Fruit fly (Drosophila melanogaster) whole organism, embryonic: ENCODE data around the gene Lsp2.

Experiments
- Atf-2 ChIP-seq: fragments of 200-800 bp; sonication (Bioruptor generic); optimal IDR thresholded peaks from 2 replicates; lab custom pipeline; 2016; ENCODE audit warnings: missing biosample characterization, missing genetic modification characterization
- Atf6 ChIP-seq: fragments of 200-800 bp; sonication (Bioruptor generic); IDR thresholded peaks from 2 replicates; pipeline ENCODE4 v1.3.6; 2022; ENCODE audit warnings: missing biosample characterization, missing genetic modification characterization
- CG11093 ChIP-seq: fragments of 200-800 bp; sonication (Bioruptor generic); IDR thresholded peaks from 3 replicates; pipeline ENCODE4 v1.3.6; 2022; ENCODE audit warnings: missing biosample characterization, missing genetic modification characterization
- CG1233 ChIP-seq: fragments of 200-800 bp; sonication (Bioruptor generic); optimal IDR thresholded peaks from 4 replicates; lab custom pipeline; 2018; ENCODE audit warnings: missing biosample characterization, mild to moderate bottlenecking, missing genetic modification characterization
- CG14014 ChIP-seq: fragments of 200-800 bp; sonication (Bioruptor generic); IDR thresholded peaks from 2 replicates; pipeline ENCODE4 v1.3.6; 2022; ENCODE audit warnings: missing biosample characterization, missing genetic modification characterization
- CG14441 ChIP-seq: fragments of 200-800 bp; sonication (Bioruptor generic); IDR thresholded peaks from 2 replicates; pipeline ENCODE4 v1.3.6; 2022; ENCODE audit warnings: missing biosample characterization, missing genetic modification characterization
- CG14710 ChIP-seq: fragments of 200-800 bp; sonication (Bioruptor generic); optimal IDR thresholded peaks from 3 replicates; lab custom pipeline; 2019; ENCODE audit warnings: missing biosample characterization, mild to moderate bottlenecking, missing genetic modification characterization, moderate library complexity
- CG17802 ChIP-seq: fragments of 200-800 bp; sonication (Bioruptor generic); optimal IDR thresholded peaks from 2 replicates; lab custom pipeline; 2018; ENCODE audit warnings: missing biosample characterization, mild to moderate bottlenecking, missing genetic modification characterization, moderate library complexity
- CG2712 ChIP-seq: fragments of 200-800 bp; optimal IDR thresholded peaks from 3 replicates; lab custom pipeline; 2019; ENCODE audit warnings: missing biosample characterization, mild to moderate bottlenecking, missing genetic modification characterization, moderate library complexity
- CG30020 ChIP-seq: fragments of 200-800 bp; optimal IDR thresholded peaks from 2 replicates; lab custom pipeline; 2019; ENCODE audit warnings: missing biosample characterization, mild to moderate bottlenecking, missing genetic modification characterization, moderate library complexity
- CG32532 ChIP-seq: fragments of 200-800 bp; sonication (Bioruptor generic); IDR thresholded peaks from 2 replicates; pipeline ENCODE4 v1.3.6; 2022; ENCODE audit warnings: missing biosample characterization, missing genetic modification characterization
- CG3995 ChIP-seq: fragments of 200-800 bp; sonication (Bioruptor generic); optimal IDR thresholded peaks from 3 replicates; lab custom pipeline; 2016; ENCODE audit warnings: missing biosample characterization, missing genetic modification characterization
- CG6689 ChIP-seq: fragments of 200-800 bp; sonication (Bioruptor generic); IDR thresholded peaks from 2 replicates; pipeline ENCODE4 v1.3.6; 2022; ENCODE audit warnings: missing biosample characterization, missing genetic modification characterization
- CG7928 ChIP-seq: fragments of 200-800 bp; sonication (Bioruptor generic); optimal IDR thresholded peaks from 2 replicates; lab custom pipeline; 2017; ENCODE audit warnings: missing biosample characterization, mild to moderate bottlenecking, missing genetic modification characterization
- CG8089 ChIP-seq: fragments of 200-800 bp; sonication (Bioruptor generic); optimal IDR thresholded peaks from 3 replicates; lab custom pipeline; 2016; ENCODE audit warnings: missing biosample characterization, missing genetic modification characterization
- CG8388 ChIP-seq: fragments of 200-800 bp; sonication (Bioruptor generic); optimal IDR thresholded peaks from 2 replicates; lab custom pipeline; 2019; ENCODE audit warnings: missing biosample characterization, mild to moderate bottlenecking, missing genetic modification characterization, moderate library complexity
- CHES-1-like ChIP-seq: fragments of 200-800 bp; sonication (Bioruptor generic); optimal IDR thresholded peaks from 2 replicates; lab custom pipeline; 2016; ENCODE audit warnings: missing biosample characterization, missing genetic modification characterization
- Chrac-16 ChIP-seq: fragments of 200-800 bp; sonication (Bioruptor generic); optimal IDR thresholded peaks from 3 replicates; lab custom pipeline; 2016; ENCODE audit warnings: missing biosample characterization, missing genetic modification characterization
- Dll ChIP-seq: fragments of 200-800 bp; sonication (Bioruptor generic); IDR thresholded peaks from 4 replicates; pipeline ENCODE4 v1.3.6; 2022; ENCODE audit warnings: missing biosample characterization, missing genetic modification characterization; ENCODE audit not compliant: partially characterized antibody
- Doc3 ChIP-seq: fragments of 200-800 bp; sonication (Bioruptor generic); IDR thresholded peaks from 3 replicates; pipeline ENCODE4 v1.3.6; 2022; ENCODE audit warnings: missing biosample characterization, missing genetic modification characterization; ENCODE audit not compliant: partially characterized antibody
- Fer1 ChIP-seq: fragments of 200-800 bp; sonication (Bioruptor generic); optimal IDR thresholded peaks from 2 replicates; lab custom pipeline; 2017; ENCODE audit warnings: missing biosample characterization, mild to moderate bottlenecking, missing genetic modification characterization
- Hr78 ChIP-seq, 2 experiments: fragments of 200-800 bp in 1 of 2; fragments of >200 bp in 1 of 2; sonication (Bioruptor generic) in 1 of 2; optimal IDR thresholded peaks; 2 replicates each; lab custom pipeline; 2017 to 2019; ENCODE audit warnings: missing biosample characterization in 2 of 2, missing genetic modification characterization in 2 of 2, mild to moderate bottlenecking in 1 of 2, moderate library complexity in 1 of 2
- Lim3 ChIP-seq: fragments of 200-800 bp; sonication (Bioruptor generic); IDR thresholded peaks from 2 replicates; pipeline ENCODE4 v1.3.6; 2022; ENCODE audit warnings: missing biosample characterization, missing genetic modification characterization
- Lpt ChIP-seq: fragments of >200 bp; optimal IDR thresholded peaks from 2 replicates; lab custom pipeline; 2018; ENCODE audit warnings: missing biosample characterization, missing genetic modification characterization
- Opbp ChIP-seq: fragments of 200-800 bp; sonication (Bioruptor generic); IDR thresholded peaks from 3 replicates; pipeline ENCODE4 v1.3.6; 2022; ENCODE audit warnings: missing biosample characterization, missing genetic modification characterization; ENCODE audit not compliant: partially characterized antibody
- PHDP ChIP-seq: fragments of 200-800 bp; sonication (Bioruptor generic); optimal IDR thresholded peaks from 3 replicates; lab custom pipeline; 2018; ENCODE audit warnings: missing biosample characterization, mild to moderate bottlenecking, missing genetic modification characterization, moderate library complexity
- Rfx ChIP-seq: fragments of 200-800 bp; sonication (Bioruptor generic); IDR thresholded peaks from 2 replicates; pipeline ENCODE4 v1.3.6; 2022; ENCODE audit warnings: missing biosample characterization, missing genetic modification characterization
- Side ChIP-seq: fragments of 200-800 bp; sonication (Bioruptor generic); optimal IDR thresholded peaks from 2 replicates; lab custom pipeline; 2016; ENCODE audit warnings: missing biosample characterization, missing genetic modification characterization
- Trl ChIP-seq, 3 experiments: fragments of >200 bp in 2 of 3; fragments of 200-800 bp in 1 of 3; sonication (Bioruptor generic) in 1 of 3; optimal IDR thresholded peaks; 2 replicates in 1 of 3; 3 replicates in 2 of 3; lab custom pipeline; 2016 to 2017; ENCODE audit warnings: missing biosample characterization in 1 of 3, missing genetic modification characterization in 1 of 3
- amos ChIP-seq: fragments of 200-800 bp; sonication (Bioruptor generic); IDR thresholded peaks from 2 replicates; pipeline ENCODE4 v1.3.6; 2022; ENCODE audit warnings: missing biosample characterization, missing genetic modification characterization; ENCODE audit not compliant: partially characterized antibody
- dimm ChIP-seq: fragments of 200-800 bp; sonication (Bioruptor generic); IDR thresholded peaks from 2 replicates; pipeline ENCODE4 v1.3.6; 2022; ENCODE audit warnings: missing biosample characterization, missing genetic modification characterization
- disco-r ChIP-seq: fragments of 200-800 bp; sonication (Bioruptor generic); optimal IDR thresholded peaks from 2 replicates; lab custom pipeline; 2016; ENCODE audit warnings: missing biosample characterization, missing genetic modification characterization
- dpn ChIP-seq, 2 experiments: fragments of 200-800 bp; sonication (Bioruptor generic); optimal IDR thresholded peaks; 3 replicates each; lab custom pipeline; 2016; ENCODE audit warnings: missing biosample characterization in 2 of 2, missing genetic modification characterization in 2 of 2
- en ChIP-seq: fragments of 200-800 bp; sonication (Bioruptor generic); optimal IDR thresholded peaks from 2 replicates; lab custom pipeline; 2016; ENCODE audit warnings: missing biosample characterization, missing genetic modification characterization
- gem ChIP-seq: fragments of 200-800 bp; sonication (Bioruptor generic); optimal IDR thresholded peaks from 2 replicates; lab custom pipeline; 2019; ENCODE audit warnings: missing biosample characterization, mild to moderate bottlenecking, missing genetic modification characterization, moderate library complexity
- gfzf ChIP-seq: fragments of 200-800 bp; sonication (Bioruptor generic); optimal IDR thresholded peaks from 2 replicates; lab custom pipeline; 2016; ENCODE audit warnings: missing biosample characterization, mild to moderate bottlenecking, missing genetic modification characterization, moderate library complexity
- grau ChIP-seq: fragments of 200-800 bp; optimal IDR thresholded peaks from 3 replicates; lab custom pipeline; 2019; ENCODE audit warnings: missing biosample characterization, mild to moderate bottlenecking, missing genetic modification characterization, moderate library complexity
- gsb ChIP-seq: fragments of 200-800 bp; sonication (Bioruptor generic); IDR thresholded peaks from 2 replicates; pipeline ENCODE4 v1.3.6; 2022; ENCODE audit warnings: missing biosample characterization, missing genetic modification characterization
- gsb-n ChIP-seq: fragments of 200-800 bp; sonication (Bioruptor generic); optimal IDR thresholded peaks from 3 replicates; lab custom pipeline; 2018; ENCODE audit warnings: missing biosample characterization, mild to moderate bottlenecking, missing genetic modification characterization
- gt ChIP-seq: fragments of 200-800 bp; sonication (Bioruptor generic); IDR thresholded peaks from 2 replicates; pipeline ENCODE4 v1.3.6; 2022; ENCODE audit warnings: missing biosample characterization, missing genetic modification characterization
- lola ChIP-seq, 3 experiments: fragments of >200 bp in 2 of 3; fragments of 200-800 bp in 1 of 3; sonication (Bioruptor generic) in 1 of 3; optimal IDR thresholded peaks; 2 replicates each; lab custom pipeline; 2017 to 2019; ENCODE audit warnings: missing biosample characterization in 3 of 3, missing genetic modification characterization in 3 of 3, mild to moderate bottlenecking in 1 of 3, moderate library complexity in 1 of 3
- nerfin-1 ChIP-seq: fragments of 200-800 bp; sonication (Bioruptor generic); optimal IDR thresholded peaks from 3 replicates; lab custom pipeline; 2019; ENCODE audit warnings: missing biosample characterization, mild to moderate bottlenecking, missing genetic modification characterization, moderate library complexity
- pum ChIP-seq: fragments of 200-800 bp; sonication (Bioruptor generic); optimal IDR thresholded peaks from 2 replicates; lab custom pipeline; 2016; ENCODE audit warnings: missing biosample characterization, missing genetic modification characterization
- slbo ChIP-seq: fragments of 200-800 bp; sonication (Bioruptor generic); IDR thresholded peaks from 2 replicates; pipeline ENCODE4 v1.3.6; 2022; ENCODE audit warnings: missing biosample characterization, missing genetic modification characterization
- stwl ChIP-seq: fragments of 200-800 bp; sonication (Bioruptor generic); optimal IDR thresholded peaks from 3 replicates; lab custom pipeline; 2018; ENCODE audit warnings: missing biosample characterization, mild to moderate bottlenecking, missing genetic modification characterization, moderate library complexity
- sug ChIP-seq: fragments of 200-800 bp; optimal IDR thresholded peaks from 2 replicates; lab custom pipeline; 2019; ENCODE audit warnings: missing biosample characterization, mild to moderate bottlenecking, missing genetic modification characterization, moderate library complexity
- toy ChIP-seq: fragments of 200-800 bp; sonication (Bioruptor generic); IDR thresholded peaks from 2 replicates; pipeline ENCODE4 v1.3.6; 2022; ENCODE audit warnings: missing biosample characterization, missing genetic modification characterization
- vvl ChIP-seq: fragments of 200-800 bp; sonication (Bioruptor generic); IDR thresholded peaks from 2 replicates; pipeline ENCODE4 v1.3.6; 2022; ENCODE audit warnings: missing biosample characterization, missing genetic modification characterization

Lsp2 gene

dm6 chr3L:12115966-12116735, 13.0 kb upstream of the Lsp2 start, which contains the start of gene vers (continued):
- TF ChIP-seq CG2712 (tag; lab: Kevin White, UChicago) (peak; percentile 51), Lim3 (no peak), pum (GFP tag; lab: Kevin White, UChicago) (no peak), sug (peak; percentile 3), CG3995 (GFP tag; lab: Kevin White, UChicago) (peak; percentile 85), gem (tag; lab: Kevin White, UChicago) (no peak), gt (GFP tag; lab: Robert Waterston, UW) (no peak), dimm (GFP tag; lab: Robert Waterston, UW) (no peak), en (GFP tag; lab: Kevin White, UChicago) (no peak), CG14014 (peak; percentile 64; the same call in 1 of the 2 replicates), Side (GFP tag; lab: Kevin White, UChicago) (peak; percentile 28), Lpt (GFP tag; lab: Kevin White, UChicago) (no peak), CHES-1-like (GFP tag; lab: Kevin White, UChicago) (peak; percentile 59), CG11093 (GFP tag; lab: Robert Waterston, UW) (peak; percentile 17; the same call in 1 of the 3 replicates), grau (tag; lab: Kevin White, UChicago) (peak; percentile 10), PHDP (no peak), Atf-2 (no peak), amos (peak; percentile 96), nerfin-1 (tag; lab: Kevin White, UChicago) (no peak), Doc3 (peak; percentile 91), gsb-n (tag; lab: Kevin White, UChicago) (peak; percentile 19), Trl (optimal IDR thresholded peaks at IDR 0.05; lab: Kevin White, UChicago) (no peak), Trl (GFP tag; optimal IDR thresholded peaks at IDR 0.05; lab: Kevin White, UChicago) (peak; percentile 52), Fer1 (peak; percentile 32), CG14710 (peak; percentile 66), CG14441 (GFP tag; lab: Robert Waterston, UW) (no peak), Opbp (GFP tag; lab: Robert Waterston, UW) (peak; percentile 95), Chrac-16 (GFP tag; lab: Kevin White, UChicago) (peak; percentile 6), vvl (peak; percentile 30), CG8089 (GFP tag; lab: Kevin White, UChicago) (no peak), CG30020 (tag; lab: Kevin White, UChicago) (peak; percentile 32), CG8388 (GFP tag; lab: Kevin White, UChicago) (peak; percentile 23), CG7928 (peak; percentile 92), disco-r (GFP tag; lab: Kevin White, UChicago) (no peak), Hr78 (GFP tag; optimal IDR thresholded peaks at IDR 0.05; lab: Kevin White, UChicago) (no peak), gfzf (GFP tag; lab: Kevin White, UChicago) (peak; percentile 12), gsb (GFP tag; lab: Robert Waterston, UW) (no peak), dpn (GFP tag; optimal IDR thresholded peaks at IDR 0.05; lab: Kevin White, UChicago) (peak in 1 of 2 experiments; percentile 30), CG6689 (no peak), stwl (tag; lab: Kevin White, UChicago) (peak; percentile 96), lola (GFP tag; optimal IDR thresholded peaks at IDR 0.05; lab: Kevin White, UChicago) (no peak), Atf6 (GFP tag; lab: Robert Waterston, UW) (peak; percentile 17; the same call in 1 of the 2 replicates), Dll (GFP tag; lab: Robert Waterston, UW) (peak; percentile 95), CG17802 (tag; lab: Kevin White, UChicago) (no peak), CG1233 (GFP tag; lab: Kevin White, UChicago) (no peak), toy (GFP tag; lab: Robert Waterston, UW) (no peak), Rfx (GFP tag; lab: Robert Waterston, UW) (peak; percentile 67; the same call in 1 of the 2 replicates), CG32532 (GFP tag; lab: Robert Waterston, UW) (peak; percentile 19; the same call in 1 of the 2 replicates), slbo (peak; percentile 58)
